Fruit fly (Drosophila melanogaster) whole organism, embryonic: ENCODE data around the gene CG3740.

Experiments
- CG12219 ChIP-seq: fragments of 200-800 bp; sonication (Bioruptor generic); optimal IDR thresholded peaks from 3 replicates; lab custom pipeline; 2018; ENCODE audit warnings: missing biosample characterization, mild to moderate bottlenecking, missing genetic modification characterization
- CG12236 ChIP-seq: fragments of 200-800 bp; sonication (Bioruptor generic); optimal IDR thresholded peaks from 2 replicates; lab custom pipeline; 2016; ENCODE audit warnings: missing biosample characterization, missing genetic modification characterization
- CG12391 ChIP-seq: fragments of 200-800 bp; sonication (Bioruptor generic); optimal IDR thresholded peaks from 3 replicates; lab custom pipeline; 2018; ENCODE audit warnings: missing biosample characterization, mild to moderate bottlenecking, missing genetic modification characterization, moderate library complexity
- CG12744 ChIP-seq: fragments of 200-800 bp; sonication (Bioruptor generic); optimal IDR thresholded peaks from 2 replicates; lab custom pipeline; 2016; ENCODE audit warnings: missing biosample characterization, missing genetic modification characterization
- CG13624 ChIP-seq: fragments of 200-800 bp; sonication (Bioruptor generic); optimal IDR thresholded peaks from 2 replicates; lab custom pipeline; 2016; ENCODE audit warnings: missing biosample characterization, missing genetic modification characterization
- CG15696 ChIP-seq: fragments of 200-800 bp; sonication (Bioruptor generic); optimal IDR thresholded peaks from 2 replicates; lab custom pipeline; 2019; ENCODE audit warnings: missing biosample characterization, mild to moderate bottlenecking, missing genetic modification characterization, moderate library complexity
- CG1647 ChIP-seq: fragments of 200-800 bp; sonication (Bioruptor generic); optimal IDR thresholded peaks from 3 replicates; lab custom pipeline; 2016; ENCODE audit warnings: missing biosample characterization, missing genetic modification characterization
- CG16813 ChIP-seq: fragments of 200-800 bp; sonication (Bioruptor generic); IDR thresholded peaks from 3 replicates; pipeline ENCODE4 v1.3.6; 2022; ENCODE audit warnings: missing biosample characterization, missing genetic modification characterization; ENCODE audit not compliant: partially characterized antibody
- CG17802 ChIP-seq: fragments of 200-800 bp; sonication (Bioruptor generic); optimal IDR thresholded peaks from 2 replicates; lab custom pipeline; 2018; ENCODE audit warnings: missing biosample characterization, mild to moderate bottlenecking, missing genetic modification characterization, moderate library complexity
- CG17912 ChIP-seq: fragments of 200-800 bp; sonication (Bioruptor generic); optimal IDR thresholded peaks from 2 replicates; lab custom pipeline; 2018; ENCODE audit warnings: missing biosample characterization, mild to moderate bottlenecking, missing genetic modification characterization
- CG2202 ChIP-seq: fragments of 200-800 bp; sonication (Bioruptor generic); optimal IDR thresholded peaks from 2 replicates; lab custom pipeline; 2018; ENCODE audit warnings: missing biosample characterization, mild to moderate bottlenecking, missing genetic modification characterization
- CG5245 ChIP-seq: fragments of 200-800 bp; sonication (Bioruptor generic); optimal IDR thresholded peaks from 3 replicates; lab custom pipeline; 2016; ENCODE audit warnings: missing biosample characterization, missing genetic modification characterization
- CG7271 ChIP-seq: fragments of 200-800 bp; sonication (Bioruptor generic); optimal IDR thresholded peaks from 2 replicates; lab custom pipeline; 2018; ENCODE audit warnings: missing biosample characterization, mild to moderate bottlenecking, missing genetic modification characterization, moderate library complexity
- CG7372 ChIP-seq: fragments of 200-800 bp; sonication (Bioruptor generic); IDR thresholded peaks from 2 replicates; pipeline ENCODE4 v1.3.6; 2022; ENCODE audit warnings: missing biosample characterization, missing genetic modification characterization
- CG8359 ChIP-seq: fragments of 200-800 bp; sonication (Bioruptor generic); optimal IDR thresholded peaks from 2 replicates; lab custom pipeline; 2017; ENCODE audit warnings: missing biosample characterization, mild to moderate bottlenecking, missing genetic modification characterization, borderline replicate concordance
- Dfd ChIP-seq, 2 experiments: fragments of >200 bp; optimal IDR thresholded peaks; 2 replicates each; lab custom pipeline; 2017; ENCODE audit warnings: missing biosample characterization in 2 of 2, missing genetic modification characterization in 2 of 2
- E2f1 ChIP-seq: fragments of 200-800 bp; sonication (Bioruptor generic); IDR thresholded peaks from 2 replicates; pipeline ENCODE4 v1.3.6; 2022; ENCODE audit warnings: missing biosample characterization, missing genetic modification characterization
- H15 ChIP-seq: fragments of 200-800 bp; sonication (Bioruptor generic); IDR thresholded peaks from 3 replicates; pipeline ENCODE4 v1.3.6; 2022; ENCODE audit warnings: missing biosample characterization, missing genetic modification characterization
- Hmx ChIP-seq: fragments of 200-800 bp; sonication (Bioruptor generic); optimal IDR thresholded peaks from 2 replicates; lab custom pipeline; 2016; ENCODE audit warnings: missing biosample characterization, missing genetic modification characterization
- Lhr ChIP-seq: fragments of 200-800 bp; sonication (Bioruptor generic); optimal IDR thresholded peaks from 3 replicates; lab custom pipeline; 2017; ENCODE audit warnings: mild to moderate bottlenecking, missing biosample characterization, missing genetic modification reagents, missing genetic modification characterization
- Lim3 ChIP-seq: fragments of 200-800 bp; sonication (Bioruptor generic); IDR thresholded peaks from 2 replicates; pipeline ENCODE4 v1.3.6; 2022; ENCODE audit warnings: missing biosample characterization, missing genetic modification characterization
- Oli ChIP-seq: fragments of 200-800 bp; sonication (Bioruptor generic); optimal IDR thresholded peaks from 2 replicates; lab custom pipeline; 2018; ENCODE audit warnings: missing biosample characterization, mild to moderate bottlenecking, missing genetic modification characterization, moderate library complexity
- Opbp ChIP-seq: fragments of 200-800 bp; sonication (Bioruptor generic); IDR thresholded peaks from 3 replicates; pipeline ENCODE4 v1.3.6; 2022; ENCODE audit warnings: missing biosample characterization, missing genetic modification characterization; ENCODE audit not compliant: partially characterized antibody
- Optix ChIP-seq: fragments of 200-800 bp; sonication (Bioruptor generic); IDR thresholded peaks from 3 replicates; pipeline ENCODE4 v1.3.6; 2022; ENCODE audit warnings: missing biosample characterization, missing genetic modification characterization
- Poxn ChIP-seq: fragments of 200-800 bp; sonication (Bioruptor generic); IDR thresholded peaks from 2 replicates; pipeline ENCODE4 v1.3.6; 2022; ENCODE audit warnings: missing biosample characterization, missing genetic modification characterization
- Sin3A ChIP-seq: fragments of >200 bp; optimal IDR thresholded peaks from 2 replicates; lab custom pipeline; 2018
- Six4 ChIP-seq: fragments of 200-800 bp; sonication (Bioruptor generic); optimal IDR thresholded peaks from 2 replicates; lab custom pipeline; 2016; ENCODE audit warnings: missing biosample characterization, missing genetic modification characterization
- Sox102F ChIP-seq: fragments of 200-800 bp; sonication (Bioruptor generic); optimal IDR thresholded peaks from 2 replicates; lab custom pipeline; 2018; ENCODE audit warnings: missing biosample characterization, mild to moderate bottlenecking, missing genetic modification characterization, moderate library complexity
- ab ChIP-seq: fragments of 200-800 bp; sonication (Bioruptor generic); optimal IDR thresholded peaks from 2 replicates; lab custom pipeline; 2016; ENCODE audit warnings: missing biosample characterization, missing genetic modification characterization
- abd-A ChIP-seq: fragments of 200-800 bp; sonication (Bioruptor generic); optimal IDR thresholded peaks from 3 replicates; lab custom pipeline; 2019; ENCODE audit warnings: missing biosample characterization, mild to moderate bottlenecking, missing genetic modification characterization, moderate library complexity
- da ChIP-seq: fragments of 200-800 bp; sonication (Bioruptor generic); optimal IDR thresholded peaks from 2 replicates; lab custom pipeline; 2016; ENCODE audit warnings: missing biosample characterization, missing genetic modification characterization
- dmrt99B ChIP-seq: fragments of 200-800 bp; sonication (Bioruptor generic); optimal IDR thresholded peaks from 2 replicates; lab custom pipeline; 2018; ENCODE audit warnings: missing biosample characterization, mild to moderate bottlenecking, missing genetic modification characterization, moderate library complexity
- dysf ChIP-seq: fragments of 200-800 bp; sonication (Bioruptor generic); IDR thresholded peaks from 3 replicates; pipeline ENCODE4 v1.3.6; 2022; ENCODE audit warnings: missing biosample characterization, missing genetic modification characterization
- eve ChIP-seq, 2 experiments: fragments of >200 bp; optimal IDR thresholded peaks; 2 replicates each; lab custom pipeline; 2017; ENCODE audit warnings: missing biosample characterization in 2 of 2, missing genetic modification characterization in 2 of 2
- fd102C ChIP-seq: fragments of 200-800 bp; sonication (Bioruptor generic); optimal IDR thresholded peaks from 2 replicates; lab custom pipeline; 2018; ENCODE audit warnings: missing biosample characterization, mild to moderate bottlenecking, missing genetic modification characterization, moderate library complexity
- gce ChIP-seq: fragments of 200-800 bp; sonication (Bioruptor generic); IDR thresholded peaks from 3 replicates; pipeline ENCODE4 v1.3.6; 2022; ENCODE audit warnings: missing biosample characterization, missing genetic modification characterization
- gfzf ChIP-seq: fragments of 200-800 bp; sonication (Bioruptor generic); optimal IDR thresholded peaks from 2 replicates; lab custom pipeline; 2016; ENCODE audit warnings: missing biosample characterization, mild to moderate bottlenecking, missing genetic modification characterization, moderate library complexity
- gt ChIP-seq: fragments of 200-800 bp; sonication (Bioruptor generic); IDR thresholded peaks from 2 replicates; pipeline ENCODE4 v1.3.6; 2022; ENCODE audit warnings: missing biosample characterization, missing genetic modification characterization
- hkb ChIP-seq, 2 experiments: fragments of 200-800 bp in 1 of 2; fragments of >200 bp in 1 of 2; sonication (Bioruptor generic) in 1 of 2; IDR thresholded peaks in 1 of 2; optimal IDR thresholded peaks in 1 of 2; 2 replicates each; pipeline versions ENCODE4 v1.3.6 to Lab custom; 2017 to 2022; ENCODE audit warnings: missing biosample characterization in 1 of 2, missing genetic modification characterization in 1 of 2
- jing ChIP-seq: fragments of 200-800 bp; sonication (Bioruptor generic); optimal IDR thresholded peaks from 2 replicates; lab custom pipeline; 2018; ENCODE audit warnings: missing biosample characterization, mild to moderate bottlenecking, missing genetic modification characterization
- ken ChIP-seq: fragments of 200-800 bp; sonication (Bioruptor generic); IDR thresholded peaks from 3 replicates; pipeline ENCODE4 v1.3.6; 2022; ENCODE audit warnings: missing biosample characterization, missing genetic modification characterization
- p53 ChIP-seq: fragments of 200-800 bp; sonication (Bioruptor generic); optimal IDR thresholded peaks from 2 replicates; lab custom pipeline; 2016; ENCODE audit warnings: missing biosample characterization, missing genetic modification characterization
- pb ChIP-seq: fragments of 200-800 bp; sonication (Bioruptor generic); optimal IDR thresholded peaks from 3 replicates; lab custom pipeline; 2016; ENCODE audit warnings: missing biosample characterization, missing genetic modification characterization
- pho ChIP-seq: fragments of 200-800 bp; sonication (Bioruptor generic); optimal IDR thresholded peaks from 2 replicates; lab custom pipeline; 2016; ENCODE audit warnings: missing biosample characterization, missing genetic modification characterization
- phol ChIP-seq: fragments of 200-800 bp; sonication (Bioruptor generic); optimal IDR thresholded peaks from 3 replicates; lab custom pipeline; 2018; ENCODE audit warnings: missing biosample characterization, mild to moderate bottlenecking, missing genetic modification characterization, moderate library complexity
- sna ChIP-seq: fragments of 200-800 bp; sonication (Bioruptor generic); IDR thresholded peaks from 2 replicates; pipeline ENCODE4 v1.3.6; 2022; ENCODE audit warnings: missing biosample characterization, missing genetic modification characterization; ENCODE audit not compliant: partially characterized antibody
- toy ChIP-seq: fragments of 200-800 bp; sonication (Bioruptor generic); IDR thresholded peaks from 2 replicates; pipeline ENCODE4 v1.3.6; 2022; ENCODE audit warnings: missing biosample characterization, missing genetic modification characterization
- ttk ChIP-seq: fragments of 200-800 bp; sonication (Bioruptor generic); IDR thresholded peaks from 2 replicates; pipeline ENCODE4 v2.1.2; 2022; ENCODE audit warnings: missing biosample characterization, missing genetic modification characterization
- twi ChIP-seq: fragments of 200-800 bp; optimal IDR thresholded peaks from 2 replicates; lab custom pipeline; 2019; ENCODE audit warnings: missing biosample characterization, mild to moderate bottlenecking, missing genetic modification characterization, moderate library complexity
- vfl ChIP-seq: fragments of 200-800 bp; sonication (Bioruptor generic); optimal IDR thresholded peaks from 2 replicates; lab custom pipeline; 2016; ENCODE audit warnings: missing biosample characterization, missing genetic modification characterization
- vnd ChIP-seq: fragments of 200-800 bp; sonication (Bioruptor generic); IDR thresholded peaks from 3 replicates; pipeline ENCODE4 v1.3.6; 2022; ENCODE audit warnings: missing biosample characterization, missing genetic modification characterization; ENCODE audit not compliant: partially characterized antibody

Gene CG3740

DNA sequence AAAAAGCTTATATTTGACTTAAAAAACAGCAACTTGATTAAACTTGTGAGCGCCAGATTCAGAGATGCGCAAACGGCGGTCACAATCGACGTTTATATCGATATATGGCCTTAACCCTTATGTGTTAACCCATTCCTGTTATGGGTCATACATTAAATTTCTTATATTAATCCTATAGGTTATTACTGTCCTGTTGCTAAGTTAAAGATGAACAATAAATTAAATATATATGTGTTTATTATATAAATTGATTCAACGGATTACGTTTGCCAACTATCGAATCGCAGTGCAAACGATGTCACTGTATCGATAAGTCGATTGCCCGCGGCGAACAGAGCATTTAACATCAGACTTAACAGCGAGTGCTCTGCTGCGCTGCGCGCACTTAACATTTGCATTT, at the start of gene CG3740, which contains the start of gene hfw (continued):
- TF ChIP-seq Opbp (peak; percentile 79; the same call in 2 of the 3 replicates), CG12391 (peak; percentile 82), CG13624 (GFP tag; lab: Kevin White, UChicago) (peak; percentile 15), CG5245 (GFP tag; lab: Kevin White, UChicago) (peak; percentile 33), E2f1 (GFP tag; lab: Robert Waterston, UW) (peak; percentile 84), CG7271 (tag; lab: Kevin White, UChicago) (peak; percentile 48), pho (GFP tag; lab: Kevin White, UChicago) (peak; percentile 23), CG2202 (tag; lab: Kevin White, UChicago) (peak; percentile 33), Oli (tag; lab: Kevin White, UChicago) (peak; percentile 60), pb (GFP tag; lab: Kevin White, UChicago) (no peak), fd102C (GFP tag; lab: Kevin White, UChicago) (no peak), Dfd (GFP tag; optimal IDR thresholded peaks at IDR 0.05; lab: Kevin White, UChicago) (no peak), gt (GFP tag; lab: Robert Waterston, UW) (no peak), Six4 (GFP tag; lab: Kevin White, UChicago) (peak; percentile 16), hkb (optimal IDR thresholded peaks at IDR 0.05; lab: Kevin White, UChicago) (no peak), hkb (GFP tag; IDR thresholded peaks at IDR 0.05; lab: Robert Waterston, UW) (peak; percentile 46; the same call in 1 of the 2 replicates), H15 (GFP tag; lab: Robert Waterston, UW) (peak; percentile 57; the same call in 1 of the 3 replicates), Optix (GFP tag; lab: Robert Waterston, UW) (peak; percentile 41; the same call in 1 of the 3 replicates), vnd (peak; percentile 91), CG15696 (peak; percentile 65), p53 (peak; percentile 40), da (GFP tag; lab: Kevin White, UChicago) (no peak), eve (GFP tag; optimal IDR thresholded peaks at IDR 0.05; lab: Kevin White, UChicago) (no peak), Sin3A (lab: Kevin White, UChicago) (peak; percentile 63), gfzf (GFP tag; lab: Kevin White, UChicago) (no peak), dysf (GFP tag; lab: Robert Waterston, UW) (peak; percentile 76), toy (no peak), Hmx (no peak), dmrt99B (tag; lab: Kevin White, UChicago) (no peak), CG7372 (GFP tag; lab: Robert Waterston, UW) (peak; percentile 73; the same call in 1 of the 2 replicates), phol (tag; lab: Kevin White, UChicago) (peak; percentile 83), CG8359 (GFP tag; lab: Kevin White, UChicago) (no peak), abd-A (tag; lab: Kevin White, UChicago) (no peak), sna (GFP tag; lab: Robert Waterston, UW) (peak; percentile 84), CG1647 (no peak), jing (GFP tag; lab: Kevin White, UChicago) (no peak), Poxn (GFP tag; lab: Robert Waterston, UW) (no peak), CG16813 (GFP tag; lab: Robert Waterston, UW) (peak; percentile 94), CG17802 (tag; lab: Kevin White, UChicago) (no peak), ken (GFP tag; lab: Robert Waterston, UW) (peak; percentile 68), ttk (GFP tag; lab: Robert Waterston, UW) (peak; percentile 71), Lim3 (no peak), gce (no peak), CG12236 (GFP tag; lab: Kevin White, UChicago) (no peak), CG12219 (GFP tag; lab: Kevin White, UChicago) (no peak), CG12744 (no peak), ab (GFP tag; lab: Kevin White, UChicago) (no peak), CG17912 (GFP tag; lab: Kevin White, UChicago) (no peak), Sox102F (GFP tag; lab: Kevin White, UChicago) (peak; percentile 78), Lhr (GFP tag; lab: Kevin White, UChicago) (no peak), vfl (no peak), twi (peak; percentile 62)
